Worm (Caenorhabditis elegans) whole organism, mixed stage, embryonic: ENCODE measurements around the gene clec-9.

Source experiments
- ceh-43 ChIP-seq: fragments of 200-800 bp; sonication (Bioruptor generic); optimal IDR thresholded peaks from 2 replicates; lab custom pipeline; 2018; ENCODE audit warnings: mild to moderate bottlenecking, missing genetic modification characterization, moderate library complexity, missing compliant biosample characterization
- elt-3 ChIP-seq: fragments of 150-350 bp; optimal IDR thresholded peaks from 2 replicates; lab custom pipeline; 2014; ENCODE audit warnings: missing biosample characterization, missing genetic modification characterization
- lin-32 ChIP-seq: fragments of 200-800 bp; sonication (Bioruptor generic); optimal IDR thresholded peaks from 2 replicates; lab custom pipeline; 2018; ENCODE audit warnings: mild to moderate bottlenecking, missing genetic modification characterization, missing compliant biosample characterization
- lsy-2 ChIP-seq: fragments of 150-350 bp; optimal IDR thresholded peaks from 2 replicates; lab custom pipeline; 2014; ENCODE audit warnings: missing biosample characterization, missing genetic modification characterization
- mab-5 ChIP-seq: fragments of 150-350 bp; optimal IDR thresholded peaks from 2 replicates; lab custom pipeline; 2014; ENCODE audit warnings: missing biosample characterization, missing genetic modification characterization
- mep-1 ChIP-seq: fragments of 150-350 bp; optimal IDR thresholded peaks from 2 replicates; lab custom pipeline; 2017; ENCODE audit warnings: missing biosample characterization, missing genetic modification reagents, missing genetic modification characterization, inconsistent platforms
- nhr-237 ChIP-seq: fragments of 150-350 bp; optimal IDR thresholded peaks from 2 replicates; lab custom pipeline; 2014; ENCODE audit warnings: missing biosample characterization, missing genetic modification characterization
- nhr-28 ChIP-seq: fragments of 150-350 bp; optimal IDR thresholded peaks from 2 replicates; lab custom pipeline; 2014; ENCODE audit warnings: missing biosample characterization, missing genetic modification characterization
- nhr-76 ChIP-seq: sonication (generic microtip); optimal IDR thresholded peaks from 2 replicates; lab custom pipeline; 2017; ENCODE audit warnings: missing biosample characterization, missing genetic modification characterization
- pha-4 ChIP-seq: fragments of 150-350 bp; optimal IDR thresholded peaks from 2 replicates; lab custom pipeline; 2018; ENCODE audit warnings: missing biosample characterization, missing genetic modification reagents, missing genetic modification characterization
- snpc-4 ChIP-seq: fragments of 150-350 bp; optimal IDR thresholded peaks from 2 replicates; lab custom pipeline; 2014; ENCODE audit warnings: missing biosample characterization, missing genetic modification characterization
- unc-62 ChIP-seq: fragments of 150-350 bp; optimal IDR thresholded peaks from 2 replicates; lab custom pipeline; 2014; ENCODE audit warnings: missing biosample characterization, missing genetic modification reagents, missing genetic modification characterization

ce11 chrV:16724574-16724973 is 18.1 kb upstream of the clec-9 start:
- TF ChIP-seq nhr-237 (tag; lab: Kevin White, UChicago) (no peak), lsy-2 (tag; lab: Kevin White, UChicago) (no peak), mab-5 (no peak), mep-1 (tag; lab: Kevin White, UChicago) (no peak), elt-3 (tag; lab: Kevin White, UChicago) (no peak), nhr-28 (tag; lab: Kevin White, UChicago) (no peak), pha-4 (no peak), nhr-76 (tag; lab: Kevin White, UChicago) (no peak), lin-32 (GFP tag; lab: Kevin White, UChicago) (no peak), snpc-4 (tag; lab: Kevin White, UChicago) (no peak), unc-62 (GFP tag; lab: Kevin White, UChicago) (no peak), ceh-43 (no peak)
